Worm (Caenorhabditis elegans): ENCODE data around the gene cht-1.

Gene cht-1

ce11 chrX:3440308-3440707 lies 40.5 kb upstream of the cht-1 start:
- TF ChIP-seq pag-3 (tag; optimal IDR thresholded peaks at IDR 0.05; ENCODE audit: borderline replicate concordance) (no peak), fkh-10 (GFP tag; optimal IDR thresholded peaks at IDR 0.05) (no peak), T23F11.4 (GFP tag; optimal IDR thresholded peaks at IDR 0.05) (no peak), ztf-16 (tag; optimal IDR thresholded peaks at IDR 0.05) (no peak), rnt-1 (tag; optimal IDR thresholded peaks at IDR 0.05) (peak; percentile 6), pqm-1 (tag; optimal IDR thresholded peaks at IDR 0.05) (no peak), madf-2 (tag; optimal IDR thresholded peaks at IDR 0.05) (no peak), Y22D7AL.16 (tag; optimal IDR thresholded peaks at IDR 0.05) (no peak), unc-3 (GFP tag; conservative IDR thresholded peaks at IDR 0.05) (no peak), unc-3 (tag; optimal IDR thresholded peaks at IDR 0.05) (no peak), unc-55 (GFP tag; optimal IDR thresholded peaks at IDR 0.05) (peak; percentile 55), fkh-6 (tag; optimal IDR thresholded peaks at IDR 0.05) (no peak)

- TF ChIP-seq odd-2 (tag; optimal IDR thresholded peaks at IDR 0.05) (no peak), Y22D7AL.16 (tag; optimal IDR thresholded peaks at IDR 0.05) (no peak), hlh-6 (tag; optimal IDR thresholded peaks at IDR 0.05) (no peak), elt-4 (tag; optimal IDR thresholded peaks at IDR 0.05) (no peak), fkh-10 (GFP tag; optimal IDR thresholded peaks at IDR 0.05) (no peak), ref-2 (tag; optimal IDR thresholded peaks at IDR 0.05) (no peak), ceh-2 (tag; optimal IDR thresholded peaks at IDR 0.05) (no peak), ceh-24 (tag; optimal IDR thresholded peaks at IDR 0.05) (no peak), ztf-16 (tag; optimal IDR thresholded peaks at IDR 0.05) (no peak), unc-3 (GFP tag; conservative IDR thresholded peaks at IDR 0.05) (no peak), unc-3 (tag; optimal IDR thresholded peaks at IDR 0.05) (no peak), hlh-8 (tag; optimal IDR thresholded peaks at IDR 0.05) (no peak)
Measured at ce11 chrX:3439823-3440222, 40.0 kb upstream of the cht-1 start.

- no peak for TF ChIP-seq dve-1 (tag; optimal IDR thresholded peaks at IDR 0.05)
- TF ChIP-seq ama-1 (optimal IDR thresholded peaks at IDR 0.05) = no peak
- TF ChIP-seq sdc-2 (tag; optimal IDR thresholded peaks at IDR 0.05) = no peak
- no peak for TF ChIP-seq pax-1 (tag; optimal IDR thresholded peaks at IDR 0.05)
- no peak for TF ChIP-seq pha-2 (tag; optimal IDR thresholded peaks at IDR 0.05)
- no peak for TF ChIP-seq pag-3 (tag; optimal IDR thresholded peaks at IDR 0.05; ENCODE audit: borderline replicate concordance)
- TF ChIP-seq C08G9.2 (tag; optimal IDR thresholded peaks at IDR 0.05) = no peak
- TF ChIP-seq zip-5 (tag; optimal IDR thresholded peaks at IDR 0.05) = no peak
- no peak for TF ChIP-seq K02D7.2 (tag; optimal IDR thresholded peaks at IDR 0.05)
- no peak for TF ChIP-seq madf-2 (tag; optimal IDR thresholded peaks at IDR 0.05)
- TF ChIP-seq mec-3 (tag; optimal IDR thresholded peaks at IDR 0.05; ENCODE audit: borderline replicate concordance) = no peak
- no peak for TF ChIP-seq ceh-9 (tag; optimal IDR thresholded peaks at IDR 0.05)
- no peak for TF ChIP-seq hlh-8 (tag; optimal IDR thresholded peaks at IDR 0.05)
- no peak for TF ChIP-seq T23F11.4 (GFP tag; optimal IDR thresholded peaks at IDR 0.05)
- TF ChIP-seq ref-2 (tag; optimal IDR thresholded peaks at IDR 0.05) = no peak
- TF ChIP-seq F13H6.1 (tag; optimal IDR thresholded peaks at IDR 0.05) = no peak
- TF ChIP-seq unc-3 (GFP tag; conservative IDR thresholded peaks at IDR 0.05) = no peak
- no peak for TF ChIP-seq unc-3 (tag; optimal IDR thresholded peaks at IDR 0.05)
- TF ChIP-seq ceh-2 (tag; optimal IDR thresholded peaks at IDR 0.05) = no peak
- no peak for TF ChIP-seq gmeb-2 (tag; optimal IDR thresholded peaks at IDR 0.05)
Measured at ce11 chrX:3430020-3430419, 30.2 kb upstream of the cht-1 start, which contains the start of gene ZK813.4. Gene ZK813.4, minus strand, starts transcription at chrX:3430120.

- TF ChIP-seq pros-1 (tag; optimal IDR thresholded peaks at IDR 0.05) = no peak
- peak; percentile 79 for TF ChIP-seq unc-42 (tag; optimal IDR thresholded peaks at IDR 0.05)
Measured at ce11 chrX:3429122-3429521, 29.3 kb upstream of the cht-1 start.

- TF ChIP-seq nfya-1 (tag; optimal IDR thresholded peaks at IDR 0.05) = no peak
- TF ChIP-seq ama-1 (optimal IDR thresholded peaks at IDR 0.05) = no peak
- TF ChIP-seq ceh-30 (tag; optimal IDR thresholded peaks at IDR 0.05) = no peak
- no peak for TF ChIP-seq ceh-2 (tag; optimal IDR thresholded peaks at IDR 0.05)
- no peak for TF ChIP-seq odd-2 (tag; optimal IDR thresholded peaks at IDR 0.05)
- no peak for TF ChIP-seq T23F11.4 (GFP tag; optimal IDR thresholded peaks at IDR 0.05)
- TF ChIP-seq hlh-15 (tag; optimal IDR thresholded peaks at IDR 0.05) = no peak
- no peak for TF ChIP-seq fax-1 (tag; optimal IDR thresholded peaks at IDR 0.05)
- no peak for TF ChIP-seq pqm-1 (tag; optimal IDR thresholded peaks at IDR 0.05)
- TF ChIP-seq tbx-7 (tag; optimal IDR thresholded peaks at IDR 0.05) = no peak
- TF ChIP-seq lin-11 (tag; optimal IDR thresholded peaks at IDR 0.05) = no peak
- no peak for TF ChIP-seq unc-3 (GFP tag; conservative IDR thresholded peaks at IDR 0.05)
- no peak for TF ChIP-seq unc-3 (tag; optimal IDR thresholded peaks at IDR 0.05)
- TF ChIP-seq dmd-4 (tag; optimal IDR thresholded peaks at IDR 0.05; ENCODE audit: borderline replicate concordance) = no peak
- no peak for TF ChIP-seq F13H6.1 (tag; optimal IDR thresholded peaks at IDR 0.05)
- no peak for TF ChIP-seq pros-1 (tag; optimal IDR thresholded peaks at IDR 0.05)
- TF ChIP-seq hlh-8 (tag; optimal IDR thresholded peaks at IDR 0.05) = no peak
- no peak for TF ChIP-seq tbx-2 (tag; optimal IDR thresholded peaks at IDR 0.05)
- no peak for TF ChIP-seq ceh-14 (tag; optimal IDR thresholded peaks at IDR 0.05)
- no peak for TF ChIP-seq hlh-30 (tag; optimal IDR thresholded peaks at IDR 0.05; ENCODE audit: insufficient read depth)
- no peak for TF ChIP-seq pha-2 (tag; optimal IDR thresholded peaks at IDR 0.05)
Measured at ce11 chrX:3424516-3424915, 24.7 kb upstream of the cht-1 start, which contains the start of gene ZK813.6. Gene ZK813.6, plus strand, starts transcription at chrX:3424816.
